Worm (Caenorhabditis elegans) whole organism, L2 larva: Measurements from ENCODE around the gene glb-29.
A peak's percentile ranks its signal among the peaks of the same experiment; 100 is the strongest.

Source experiments
- C34F6.9 ChIP-seq: fragments of 150-350 bp; optimal IDR thresholded peaks from 2 replicates; lab custom pipeline; 2014; ENCODE audit warnings: missing biosample characterization, missing genetic modification characterization
- F13H6.1 ChIP-seq: sonication (generic microtip); optimal IDR thresholded peaks from 2 replicates; lab custom pipeline; 2016; ENCODE audit warnings: missing genetic modification characterization, missing compliant biosample characterization
- R02D3.7 ChIP-seq: fragments of 150-350 bp; optimal IDR thresholded peaks from 2 replicates; lab custom pipeline; 2014; ENCODE audit warnings: missing biosample characterization, missing genetic modification characterization
- Y55F3AM.14 ChIP-seq: fragments of 200-800 bp; sonication (Bioruptor generic); optimal IDR thresholded peaks from 2 replicates; lab custom pipeline; 2018; ENCODE audit warnings: mild to moderate bottlenecking, missing genetic modification characterization, missing compliant biosample characterization
- ZK546.5 ChIP-seq: sonication (generic microtip); optimal IDR thresholded peaks from 2 replicates; lab custom pipeline; 2017; ENCODE audit warnings: missing biosample characterization, missing genetic modification characterization
- alr-1 ChIP-seq: fragments of 150-350 bp; optimal IDR thresholded peaks from 2 replicates; lab custom pipeline; 2014; ENCODE audit warnings: missing biosample characterization, missing genetic modification characterization
- aly-2 ChIP-seq: fragments of 150-350 bp; optimal IDR thresholded peaks from 2 replicates; lab custom pipeline; 2014; ENCODE audit warnings: missing biosample characterization, missing genetic modification characterization
- ama-1 ChIP-seq: fragments of 150-350 bp; optimal IDR thresholded peaks from 2 replicates; lab custom pipeline; 2018; ENCODE audit warnings: inconsistent platforms
- blmp-1 ChIP-seq: sonication (generic microtip); optimal IDR thresholded peaks from 2 replicates; lab custom pipeline; 2017; ENCODE audit warnings: missing genetic modification characterization, mild to moderate bottlenecking, missing compliant biosample characterization, antibody characterized with exemption, moderate library complexity; ENCODE audit not compliant: insufficient read depth
- ceh-16 ChIP-seq: fragments of 150-350 bp; optimal IDR thresholded peaks from 2 replicates; lab custom pipeline; 2014; ENCODE audit warnings: missing biosample characterization, missing genetic modification characterization
- ceh-82 ChIP-seq: fragments of 150-350 bp; optimal IDR thresholded peaks from 2 replicates; lab custom pipeline; 2014; ENCODE audit warnings: missing biosample characterization, missing genetic modification characterization
- crh-2 ChIP-seq: sonication (generic microtip); optimal IDR thresholded peaks from 2 replicates; lab custom pipeline; 2017; ENCODE audit warnings: missing biosample characterization, missing genetic modification characterization
- dmd-4 ChIP-seq: sonication (generic microtip); optimal IDR thresholded peaks from 2 replicates; lab custom pipeline; 2017; ENCODE audit warnings: missing biosample characterization, missing genetic modification characterization
- egl-27 ChIP-seq: sonication (generic microtip); optimal IDR thresholded peaks from 3 replicates; lab custom pipeline; 2017; ENCODE audit warnings: missing biosample characterization, missing genetic modification reagents, missing genetic modification characterization
- elt-1 ChIP-seq: fragments of 150-350 bp; optimal IDR thresholded peaks from 2 replicates; lab custom pipeline; 2014; ENCODE audit warnings: missing biosample characterization, missing genetic modification characterization
- elt-3 ChIP-seq: sonication (generic microtip); optimal IDR thresholded peaks from 2 replicates; lab custom pipeline; 2017; ENCODE audit warnings: missing biosample characterization, missing genetic modification characterization
- fos-1 ChIP-seq: fragments of 150-350 bp; optimal IDR thresholded peaks from 2 replicates; lab custom pipeline; 2014; ENCODE audit warnings: missing biosample characterization, missing genetic modification characterization
- gmeb-1 ChIP-seq: fragments of 150-350 bp; optimal IDR thresholded peaks from 2 replicates; lab custom pipeline; 2014; ENCODE audit warnings: missing biosample characterization, missing genetic modification characterization
- lin-11 ChIP-seq: fragments of 150-350 bp; sonication (generic microtip); optimal IDR thresholded peaks from 2 replicates; lab custom pipeline; 2014; ENCODE audit warnings: missing biosample characterization, missing genetic modification characterization, inconsistent platforms, mixed read lengths
- lin-13 ChIP-seq: fragments of 150-350 bp; optimal IDR thresholded peaks from 2 replicates; lab custom pipeline; 2014; ENCODE audit warnings: missing biosample characterization, missing genetic modification reagents, missing genetic modification characterization
- lin-39 ChIP-seq: fragments of 150-350 bp; optimal IDR thresholded peaks from 2 replicates; lab custom pipeline; 2014; ENCODE audit warnings: missing biosample characterization, missing genetic modification reagents, missing genetic modification characterization
- lsy-2 ChIP-seq, 2 experiments: fragments of 150-350 bp in 1 of 2; sonication (generic microtip) in 1 of 2; optimal IDR thresholded peaks; 2 replicates each; lab custom pipeline; 2014 to 2017; ENCODE audit warnings: missing biosample characterization in 2 of 2, missing genetic modification characterization in 2 of 2
- mab-5 ChIP-seq: fragments of 150-350 bp; optimal IDR thresholded peaks from 2 replicates; lab custom pipeline; 2014; ENCODE audit warnings: missing biosample characterization, missing genetic modification characterization
- mbf-1 ChIP-seq: sonication (generic microtip); optimal IDR thresholded peaks from 2 replicates; lab custom pipeline; 2017; ENCODE audit warnings: missing biosample characterization, missing genetic modification characterization
- mdl-1 ChIP-seq, 2 experiments: fragments of 150-350 bp in 1 of 2; sonication (generic microtip) in 1 of 2; optimal IDR thresholded peaks; 2 replicates each; lab custom pipeline; 2017; ENCODE audit warnings: missing biosample characterization in 2 of 2, missing genetic modification characterization in 2 of 2
- nhr-10 ChIP-seq: sonication (generic microtip); optimal IDR thresholded peaks from 2 replicates; lab custom pipeline; 2017; ENCODE audit warnings: missing biosample characterization, missing genetic modification characterization
- nhr-11 ChIP-seq: fragments of 150-350 bp; optimal IDR thresholded peaks from 2 replicates; lab custom pipeline; 2014; ENCODE audit warnings: missing biosample characterization, missing genetic modification characterization
- nhr-12 ChIP-seq: fragments of 150-350 bp; optimal IDR thresholded peaks from 2 replicates; lab custom pipeline; 2014; ENCODE audit warnings: missing biosample characterization, missing genetic modification characterization
- nhr-129 ChIP-seq: fragments of 150-350 bp; optimal IDR thresholded peaks from 2 replicates; lab custom pipeline; 2014; ENCODE audit warnings: missing biosample characterization, missing genetic modification characterization
- nhr-21 ChIP-seq: fragments of 150-350 bp; optimal IDR thresholded peaks from 2 replicates; lab custom pipeline; 2014; ENCODE audit warnings: missing biosample characterization, missing genetic modification characterization
- nhr-23 ChIP-seq: fragments of 150-350 bp; optimal IDR thresholded peaks from 2 replicates; lab custom pipeline; 2014; ENCODE audit warnings: missing biosample characterization, missing genetic modification reagents, missing genetic modification characterization
- nhr-237 ChIP-seq: fragments of 150-350 bp; optimal IDR thresholded peaks from 2 replicates; lab custom pipeline; 2014; ENCODE audit warnings: missing biosample characterization, missing genetic modification characterization
- nhr-25 ChIP-seq: fragments of 150-350 bp; sonication (generic microtip); optimal IDR thresholded peaks from 3 replicates; lab custom pipeline; 2014; ENCODE audit warnings: missing biosample characterization, missing genetic modification characterization
- nhr-6 ChIP-seq: fragments of 150-350 bp; optimal IDR thresholded peaks from 2 replicates; lab custom pipeline; 2014; ENCODE audit warnings: missing biosample characterization, missing genetic modification characterization
- nhr-77 ChIP-seq: fragments of 150-350 bp; optimal IDR thresholded peaks from 2 replicates; lab custom pipeline; 2014; ENCODE audit warnings: missing biosample characterization, missing genetic modification characterization
- peb-1 ChIP-seq: fragments of 150-350 bp; optimal IDR thresholded peaks from 2 replicates; lab custom pipeline; 2014; ENCODE audit warnings: missing biosample characterization, missing genetic modification characterization
- sem-4 ChIP-seq: fragments of 150-350 bp; optimal IDR thresholded peaks from 2 replicates; lab custom pipeline; 2014; ENCODE audit warnings: missing biosample characterization, missing genetic modification reagents, missing genetic modification characterization
- skn-1 ChIP-seq: sonication (generic microtip); optimal IDR thresholded peaks from 2 replicates; lab custom pipeline; 2017; ENCODE audit warnings: missing biosample characterization, missing genetic modification characterization
- sma-3 ChIP-seq: sonication (generic microtip); optimal IDR thresholded peaks from 2 replicates; lab custom pipeline; 2016; ENCODE audit warnings: missing genetic modification reagents, missing genetic modification characterization, missing compliant biosample characterization
- sma-9 ChIP-seq, 2 experiments: fragments of 150-350 bp in 1 of 2; sonication (generic microtip) in 1 of 2; optimal IDR thresholded peaks; 2 replicates each; lab custom pipeline; 2014 to 2016; ENCODE audit warnings: missing genetic modification characterization in 2 of 2, mild to moderate bottlenecking in 1 of 2, missing biosample characterization in 1 of 2, missing compliant biosample characterization in 1 of 2, missing genetic modification reagents in 1 of 2, moderate library complexity in 1 of 2
- snpc-4 ChIP-seq: fragments of 150-350 bp; optimal IDR thresholded peaks from 2 replicates; lab custom pipeline; 2014; ENCODE audit warnings: missing biosample characterization, missing genetic modification characterization
- unc-39 ChIP-seq: fragments of 150-350 bp; optimal IDR thresholded peaks from 2 replicates; lab custom pipeline; 2014; ENCODE audit warnings: missing biosample characterization, missing genetic modification characterization
- unc-55 ChIP-seq: fragments of 150-350 bp; sonication (generic microtip); optimal IDR thresholded peaks from 3 replicates; lab custom pipeline; 2014; ENCODE audit warnings: missing biosample characterization, missing genetic modification reagents, missing genetic modification characterization
- unc-62 ChIP-seq: fragments of 150-350 bp; optimal IDR thresholded peaks from 2 replicates; lab custom pipeline; 2014; ENCODE audit warnings: missing biosample characterization, missing genetic modification reagents, missing genetic modification characterization
- zag-1 ChIP-seq: fragments of 150-350 bp; optimal IDR thresholded peaks from 2 replicates; lab custom pipeline; 2014; ENCODE audit warnings: missing biosample characterization, missing genetic modification characterization
- ztf-1 ChIP-seq: fragments of 200-800 bp; sonication (Bioruptor generic); conservative IDR thresholded peaks from 2 replicates; pipeline ENCODE4 v1.3.6; 2022; ENCODE audit warnings: missing genetic modification characterization, missing compliant biosample characterization
- ztf-11 ChIP-seq: sonication (generic microtip); optimal IDR thresholded peaks from 2 replicates; lab custom pipeline; 2017; ENCODE audit warnings: missing biosample characterization, missing genetic modification characterization
- ztf-4 ChIP-seq: fragments of 150-350 bp; optimal IDR thresholded peaks from 2 replicates; lab custom pipeline; 2014; ENCODE audit warnings: missing biosample characterization, missing genetic modification characterization

glb-29 gene

DNA sequence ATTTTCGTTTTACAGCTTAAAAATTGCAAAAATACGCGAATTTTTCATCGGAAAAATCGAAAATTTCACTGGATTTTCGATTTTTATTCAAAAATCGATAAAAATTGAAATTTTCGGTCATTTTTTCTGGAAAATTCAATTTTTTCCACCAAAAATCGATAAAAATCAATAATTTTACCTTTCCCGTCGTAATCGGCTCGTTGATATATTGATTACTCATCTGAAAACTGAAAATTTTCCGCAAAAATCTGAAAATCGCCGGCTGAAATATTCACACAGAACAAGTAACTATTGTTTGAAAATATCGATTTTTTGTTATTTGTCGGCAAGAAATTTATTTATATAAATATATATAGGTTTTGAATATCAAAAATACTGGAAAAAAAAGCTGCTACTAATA lies 27.6 kb downstream of the glb-29 start, which contains the start of gene cyn-16:
TSS of gene cyn-16 (minus strand) at position 227 of the 400 bp plus-strand sequence.
- TF ChIP-seq aly-2 (tag; lab: Kevin White, UChicago) (no peak), ama-1 (lab: Kevin White, UChicago) (peak; percentile 13), zag-1 (tag; lab: Kevin White, UChicago) (no peak)
- TF ChIP-seq, all 48 proteins: peak for 1

DNA sequence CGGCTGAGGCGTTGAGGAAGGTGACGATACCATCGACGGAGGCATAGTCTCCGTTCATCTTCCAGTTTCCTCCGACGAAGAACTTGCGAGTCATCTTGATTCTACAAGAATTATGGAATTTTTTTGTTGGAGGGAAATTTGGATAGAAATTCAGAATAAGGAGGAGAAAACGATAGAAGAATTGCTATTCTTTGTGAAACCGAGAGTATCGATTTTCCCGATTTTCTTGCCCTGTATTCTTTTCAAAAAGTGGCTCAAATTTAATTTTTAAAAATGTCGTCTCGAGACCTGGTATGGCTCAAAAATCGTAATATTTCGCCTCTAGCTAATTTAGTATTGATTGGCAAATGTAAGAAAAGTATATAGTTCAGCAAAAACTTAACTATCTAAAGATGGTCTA lies 30.2 kb downstream of the glb-29 start, which contains the start of gene tpi-1:
TSS of gene tpi-1 (minus strand) at position 101 of the 400 bp plus-strand sequence.
- TF ChIP-seq mab-5, result no peak
- TF ChIP-seq nhr-25, result no peak
- TF ChIP-seq nhr-23 (tag; lab: Kevin White, UChicago), result no peak
- no peak for TF ChIP-seq ztf-11 (tag; lab: Kevin White, UChicago)
- no peak for TF ChIP-seq skn-1 (tag; lab: Kevin White, UChicago)
- TF ChIP-seq nhr-12 (tag; lab: Kevin White, UChicago), result no peak
- TF ChIP-seq R02D3.7 (tag; lab: Kevin White, UChicago), result no peak
- TF ChIP-seq lin-11 (tag; lab: Kevin White, UChicago), result no peak
- TF ChIP-seq unc-55, result no peak
- no peak for TF ChIP-seq elt-3 (tag; lab: Kevin White, UChicago)

DNA sequence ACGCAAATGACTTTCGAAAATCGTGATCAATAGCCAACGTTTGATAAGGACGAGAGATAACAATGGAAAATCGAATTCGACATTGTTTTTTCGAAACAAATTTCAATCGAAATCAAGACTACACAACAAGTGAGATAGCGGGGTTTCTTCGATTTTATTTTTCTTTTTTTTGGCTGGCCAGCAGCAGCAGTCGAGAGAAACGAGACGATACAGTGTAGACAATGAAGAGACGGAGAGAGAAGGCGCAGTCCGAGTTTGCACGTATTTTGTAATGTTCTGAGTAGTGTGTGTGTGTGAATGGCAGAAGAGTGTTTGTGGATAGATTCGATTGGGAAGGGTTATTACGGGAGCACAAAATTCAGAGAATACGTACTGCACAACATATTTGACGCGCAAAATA lies 31.3 kb downstream of the glb-29 start:
- TF ChIP-seq mbf-1 (tag; lab: Kevin White, UChicago), result no peak
- TF ChIP-seq lsy-2 (tag; optimal IDR thresholded peaks at IDR 0.05; lab: Kevin White, UChicago), result peak in 1 of 2 experiments; percentile 72
- TF ChIP-seq nhr-6 (tag; lab: Kevin White, UChicago), result no peak
- no peak for TF ChIP-seq nhr-21 (tag; lab: Kevin White, UChicago)
- no peak for TF ChIP-seq lin-39 (tag; lab: Kevin White, UChicago)
- TF ChIP-seq ceh-16 (tag; lab: Kevin White, UChicago), result no peak
- TF ChIP-seq nhr-77 (tag; lab: Kevin White, UChicago), result no peak
- peak; percentile 37 for TF ChIP-seq gmeb-1 (tag; lab: Kevin White, UChicago)
- no peak for TF ChIP-seq skn-1 (tag; lab: Kevin White, UChicago)
- TF ChIP-seq peb-1, result no peak
- peak; percentile 58 for TF ChIP-seq sma-9 (GFP tag; optimal IDR thresholded peaks at IDR 0.05; lab: Kevin White, UChicago)
- no peak for TF ChIP-seq sma-9 (tag; optimal IDR thresholded peaks at IDR 0.05; lab: Kevin White, UChicago)
- TF ChIP-seq nhr-25, result no peak
- no peak for TF ChIP-seq unc-39
- TF ChIP-seq ZK546.5 (tag; lab: Kevin White, UChicago), result no peak
- TF ChIP-seq nhr-10 (tag; lab: Kevin White, UChicago), result no peak
- no peak for TF ChIP-seq alr-1 (tag; lab: Kevin White, UChicago)
- no peak for TF ChIP-seq nhr-12 (tag; lab: Kevin White, UChicago)
- TF ChIP-seq snpc-4 (tag; lab: Kevin White, UChicago), result no peak
- no peak for TF ChIP-seq nhr-23 (tag; lab: Kevin White, UChicago)
- TF ChIP-seq elt-1 (tag; lab: Kevin White, UChicago), result no peak
- no peak for TF ChIP-seq nhr-11
- TF ChIP-seq aly-2 (tag; lab: Kevin White, UChicago), result no peak
- TF ChIP-seq F13H6.1 (tag; lab: Kevin White, UChicago), result peak; percentile 52
- TF ChIP-seq sem-4, result peak; percentile 25
- no peak for TF ChIP-seq blmp-1 (tag; lab: Kevin White, UChicago)
- TF ChIP-seq C34F6.9, result peak; percentile 78
- TF ChIP-seq sma-3 (GFP tag; lab: Kevin White, UChicago), result peak; percentile 28
- TF ChIP-seq nhr-129 (tag; lab: Kevin White, UChicago), result peak; percentile 87
- no peak for TF ChIP-seq Y55F3AM.14 (GFP tag; lab: Kevin White, UChicago)
- TF ChIP-seq ztf-11 (tag; lab: Kevin White, UChicago), result no peak
- TF ChIP-seq lin-11 (tag; lab: Kevin White, UChicago), result no peak
- TF ChIP-seq lin-13 (GFP tag; lab: Kevin White, UChicago), result peak; percentile 52
- peak; percentile 88 for TF ChIP-seq ama-1 (lab: Kevin White, UChicago)
- no peak for TF ChIP-seq egl-27 (tag; lab: Kevin White, UChicago)
- peak; percentile 73 for TF ChIP-seq crh-2 (tag; lab: Kevin White, UChicago)
- TF ChIP-seq ceh-82 (tag; lab: Kevin White, UChicago), result no peak
- no peak for TF ChIP-seq nhr-237 (tag; lab: Kevin White, UChicago)
- TF ChIP-seq fos-1 (tag; lab: Kevin White, UChicago), result peak; percentile 68
- TF ChIP-seq zag-1 (tag; lab: Kevin White, UChicago), result peak; percentile 6
- TF ChIP-seq dmd-4 (tag; lab: Kevin White, UChicago), result no peak
- no peak for TF ChIP-seq R02D3.7 (tag; lab: Kevin White, UChicago)
- peak; percentile 61 for TF ChIP-seq unc-55
- no peak for TF ChIP-seq mdl-1 (tag; optimal IDR thresholded peaks at IDR 0.05; lab: Kevin White, UChicago)
- TF ChIP-seq mab-5, result no peak
- TF ChIP-seq unc-62, result no peak
- TF ChIP-seq elt-3 (tag; lab: Kevin White, UChicago), result no peak
- no peak for TF ChIP-seq ztf-1 (GFP tag; lab: Robert Waterston, UW)
- no peak for TF ChIP-seq ztf-4
